In genomic region chr2L:19577187-19577765, dm6 we compare ENCODE assay signal across 1 fruit fly cellular context.
TF ChIP-seq lines count a peak whose summit lies in the region.

spi (minus strand) TSS chr2L:19577315.
msb1l (plus strand) TSS chr2L:19577701.

TF ChIP-seq in whole organism, embryonic, 481 proteins besides CTCF, POLR2A, EP300 and RAD21 (continued from another document and continues in another):
- TF ChIP-seq esg (GFP tag; conservative IDR thresholded peaks at IDR 0.05; lab: Robert Waterston, UW) (no peak), sens (GFP tag; lab: Kevin White, UChicago) (peak; percentile 82), Tbp (GFP tag; optimal IDR thresholded peaks at IDR 0.05; lab: Kevin White, UChicago) (no peak), Awh (GFP tag; IDR thresholded peaks at IDR 0.05; lab: Robert Waterston, UW) (no peak), CG10565 (GFP tag; optimal IDR thresholded peaks at IDR 0.05; lab: Kevin White, UChicago) (no peak), Fer1 (GFP tag; optimal IDR thresholded peaks at IDR 0.05; lab: Kevin White, UChicago) (no peak), Trl (optimal IDR thresholded peaks at IDR 0.05; lab: Kevin White, UChicago) (no peak), Trl (GFP tag; optimal IDR thresholded peaks at IDR 0.05; lab: Kevin White, UChicago) (no peak), mirr (GFP tag; optimal IDR thresholded peaks at IDR 0.05; lab: Kevin White, UChicago) (no peak), D19B (GFP tag; optimal IDR thresholded peaks at IDR 0.05; lab: Kevin White, UChicago) (peak; percentile 27), bab2 (GFP tag; optimal IDR thresholded peaks at IDR 0.05; lab: Kevin White, UChicago) (peak; percentile 17), sens-2 (GFP tag; IDR thresholded peaks at IDR 0.05; lab: Robert Waterston, UW) (no peak), sima (GFP tag; optimal IDR thresholded peaks at IDR 0.05; lab: Kevin White, UChicago) (no peak), CG2116 (GFP tag; optimal IDR thresholded peaks at IDR 0.05; lab: Kevin White, UChicago) (peak; percentile 42), CG17912 (GFP tag; optimal IDR thresholded peaks at IDR 0.05; lab: Kevin White, UChicago) (no peak), ttk (GFP tag; IDR thresholded peaks at IDR 0.05; lab: Robert Waterston, UW) (no peak), caup (GFP tag; optimal IDR thresholded peaks at IDR 0.05; lab: Kevin White, UChicago; ENCODE audit: severe bottlenecking) (peak; percentile 14), crc (GFP tag; optimal IDR thresholded peaks at IDR 0.05; lab: Kevin White, UChicago) (no peak), CG6813 (GFP tag; optimal IDR thresholded peaks at IDR 0.05; lab: Kevin White, UChicago) (no peak), ac (GFP tag; optimal IDR thresholded peaks at IDR 0.05; lab: Kevin White, UChicago) (no peak), Mad (GFP tag; optimal IDR thresholded peaks at IDR 0.05; lab: Kevin White, UChicago) (peak; percentile 6), CG13296 (GFP tag; optimal IDR thresholded peaks at IDR 0.05; lab: Kevin White, UChicago) (no peak), Hr39 (optimal IDR thresholded peaks at IDR 0.05; lab: Kevin White, UChicago) (no peak), toy (GFP tag; IDR thresholded peaks at IDR 0.05; lab: Robert Waterston, UW) (no peak), CG9215 (GFP tag; IDR thresholded peaks at IDR 0.05; lab: Robert Waterston, UW) (peak; percentile 57; the same call in 1 of the 2 replicates), vfl (GFP tag; optimal IDR thresholded peaks at IDR 0.05; lab: Kevin White, UChicago) (no peak), CG12219 (GFP tag; optimal IDR thresholded peaks at IDR 0.05; lab: Kevin White, UChicago) (no peak), CG3407 (GFP tag; optimal IDR thresholded peaks at IDR 0.05; lab: Kevin White, UChicago) (no peak), CG10321 (GFP tag; IDR thresholded peaks at IDR 0.05; lab: Robert Waterston, UW) (no peak), Dll (GFP tag; IDR thresholded peaks at IDR 0.05; lab: Robert Waterston, UW; ENCODE audit: partially characterized antibody) (peak; percentile 63; the same call in 3 of the 4 replicates), Hey (tag; optimal IDR thresholded peaks at IDR 0.05; lab: Kevin White, UChicago) (no peak), NK7.1 (GFP tag; optimal IDR thresholded peaks at IDR 0.05; lab: Kevin White, UChicago) (no peak), btn (GFP tag; optimal IDR thresholded peaks at IDR 0.05; lab: Kevin White, UChicago) (no peak), tna (GFP tag; IDR thresholded peaks at IDR 0.05; lab: Robert Waterston, UW; ENCODE audit: partially characterized antibody) (no peak), trem (tag; optimal IDR thresholded peaks at IDR 0.05; lab: Kevin White, UChicago) (peak; percentile 74), Nf-YB (GFP tag; optimal IDR thresholded peaks at IDR 0.05; lab: Kevin White, UChicago) (no peak), CG15601 (tag; optimal IDR thresholded peaks at IDR 0.05; lab: Kevin White, UChicago) (peak; percentile 42), amos (GFP tag; IDR thresholded peaks at IDR 0.05; lab: Robert Waterston, UW; ENCODE audit: partially characterized antibody) (peak; percentile 67), Dfd (GFP tag; optimal IDR thresholded peaks at IDR 0.05; lab: Kevin White, UChicago) (no peak), her (GFP tag; optimal IDR thresholded peaks at IDR 0.05; lab: Kevin White, UChicago) (no peak), bigmax (GFP tag; optimal IDR thresholded peaks at IDR 0.05; lab: Kevin White, UChicago) (no peak), Oaz (GFP tag; IDR thresholded peaks at IDR 0.05; lab: Robert Waterston, UW) (no peak), Lim3 (GFP tag; IDR thresholded peaks at IDR 0.05; lab: Robert Waterston, UW) (no peak), Gug (GFP tag; IDR thresholded peaks at IDR 0.05; lab: Robert Waterston, UW) (0 out of 4 replicates have a peak, but pooled peaks have one; percentile 4), CG10209 (GFP tag; optimal IDR thresholded peaks at IDR 0.05; lab: Kevin White, UChicago) (peak; percentile 33), CG16863 (GFP tag; optimal IDR thresholded peaks at IDR 0.05; lab: Kevin White, UChicago) (no peak), CG6854 (GFP tag; optimal IDR thresholded peaks at IDR 0.05; lab: Kevin White, UChicago) (no peak), wdn (GFP tag; IDR thresholded peaks at IDR 0.05; lab: Robert Waterston, UW) (no peak), zfh1 (GFP tag; IDR thresholded peaks at IDR 0.05; lab: Robert Waterston, UW) (no peak; the same call in 2 of the 3 replicates), Usf (GFP tag; optimal IDR thresholded peaks at IDR 0.05; lab: Kevin White, UChicago) (peak; percentile 27), CG34422 (GFP tag; IDR thresholded peaks at IDR 0.05; lab: Robert Waterston, UW) (no peak), chm (GFP tag; IDR thresholded peaks at IDR 0.05; lab: Robert Waterston, UW) (no peak), inv (GFP tag; IDR thresholded peaks at IDR 0.05; lab: Robert Waterston, UW; ENCODE audit: partially characterized antibody) (peak; percentile 56; the same call in 1 of the 2 replicates), CG15514 (GFP tag; optimal IDR thresholded peaks at IDR 0.05; lab: Kevin White, UChicago) (peak; percentile 84), CG4424 (GFP tag; optimal IDR thresholded peaks at IDR 0.05; lab: Kevin White, UChicago) (peak; percentile 65), oc (tag; optimal IDR thresholded peaks at IDR 0.05; lab: Kevin White, UChicago) (no peak), Optix (GFP tag; IDR thresholded peaks at IDR 0.05; lab: Robert Waterston, UW) (no peak), CG12942 (GFP tag; optimal IDR thresholded peaks at IDR 0.05; lab: Kevin White, UChicago) (peak; percentile 22), slbo (GFP tag; IDR thresholded peaks at IDR 0.05; lab: Robert Waterston, UW) (peak; percentile 77), psq (GFP tag; optimal IDR thresholded peaks at IDR 0.05; lab: Kevin White, UChicago) (no peak), MESR4 (GFP tag; optimal IDR thresholded peaks at IDR 0.05; lab: Kevin White, UChicago) (peak; percentile 71), stwl (tag; optimal IDR thresholded peaks at IDR 0.05; lab: Kevin White, UChicago) (peak; percentile 72), CG9876 (GFP tag; optimal IDR thresholded peaks at IDR 0.05; lab: Kevin White, UChicago) (no peak), CG8388 (GFP tag; optimal IDR thresholded peaks at IDR 0.05; lab: Kevin White, UChicago) (peak; percentile 8), lov (optimal IDR thresholded peaks at IDR 0.05; lab: Kevin White, UChicago) (no peak), lov (GFP tag; IDR thresholded peaks at IDR 0.05; lab: Robert Waterston, UW) (0 out of 3 replicates have a peak, but pooled peaks have one; percentile 37), salm (tag; optimal IDR thresholded peaks at IDR 0.05; lab: Kevin White, UChicago) (no peak), Hand (GFP tag; optimal IDR thresholded peaks at IDR 0.05; lab: Kevin White, UChicago) (no peak), nau (GFP tag; optimal IDR thresholded peaks at IDR 0.05; lab: Kevin White, UChicago) (no peak), dmrt11E (tag; optimal IDR thresholded peaks at IDR 0.05; lab: Kevin White, UChicago) (peak; percentile 63), CG14014 (GFP tag; IDR thresholded peaks at IDR 0.05; lab: Robert Waterston, UW) (no peak), CG9609 (GFP tag; optimal IDR thresholded peaks at IDR 0.05; lab: Kevin White, UChicago) (no peak), Drgx (GFP tag; IDR thresholded peaks at IDR 0.05; lab: Robert Waterston, UW) (no peak), ab (GFP tag; optimal IDR thresholded peaks at IDR 0.05; lab: Kevin White, UChicago) (no peak), NFAT (GFP tag; IDR thresholded peaks at IDR 0.05; lab: Robert Waterston, UW) (peak; percentile 10; the same call in 1 of the 2 replicates), CG17186 (GFP tag; optimal IDR thresholded peaks at IDR 0.05; lab: Kevin White, UChicago) (no peak), Dip2 (GFP tag; IDR thresholded peaks at IDR 0.05; lab: Robert Waterston, UW) (no peak), Meics (GFP tag; optimal IDR thresholded peaks at IDR 0.05; lab: Kevin White, UChicago) (peak; percentile 50), ATbp (GFP tag; optimal IDR thresholded peaks at IDR 0.05; lab: Kevin White, UChicago) (no peak), CG3065 (GFP tag; optimal IDR thresholded peaks at IDR 0.05; lab: Kevin White, UChicago) (no peak), tio (GFP tag; optimal IDR thresholded peaks at IDR 0.05; lab: Kevin White, UChicago) (no peak), Jarid2 (GFP tag; optimal IDR thresholded peaks at IDR 0.05; lab: Kevin White, UChicago) (no peak), Fer2 (tag; optimal IDR thresholded peaks at IDR 0.05; lab: Kevin White, UChicago) (peak; percentile 42), Atf-2 (GFP tag; optimal IDR thresholded peaks at IDR 0.05; lab: Kevin White, UChicago) (no peak), nmo (GFP tag; optimal IDR thresholded peaks at IDR 0.05; lab: Kevin White, UChicago) (peak; percentile 82), CG6254 (GFP tag; optimal IDR thresholded peaks at IDR 0.05; lab: Kevin White, UChicago) (no peak), CG34376 (GFP tag; optimal IDR thresholded peaks at IDR 0.05; lab: Kevin White, UChicago) (no peak), chif (GFP tag; optimal IDR thresholded peaks at IDR 0.05; lab: Kevin White, UChicago) (peak in 1 of 2 experiments; percentile 17), CG11398 (GFP tag; optimal IDR thresholded peaks at IDR 0.05; lab: Kevin White, UChicago) (no peak), Sry-β (GFP tag; optimal IDR thresholded peaks at IDR 0.05; lab: Kevin White, UChicago) (peak; percentile 87), E2f1 (GFP tag; IDR thresholded peaks at IDR 0.05; lab: Robert Waterston, UW) (no peak), kni (GFP tag; optimal IDR thresholded peaks at IDR 0.05; lab: Kevin White, UChicago) (no peak), ftz-f1 (GFP tag; optimal IDR thresholded peaks at IDR 0.05; lab: Kevin White, UChicago) (no peak), CG12104 (GFP tag; optimal IDR thresholded peaks at IDR 0.05; lab: Kevin White, UChicago) (peak; percentile 71), lmd (GFP tag; IDR thresholded peaks at IDR 0.05; lab: Robert Waterston, UW) (peak; percentile 41; the same call in 1 of the 2 replicates), H2.0 (GFP tag; IDR thresholded peaks at IDR 0.05; lab: Robert Waterston, UW) (no peak), PHDP (tag; optimal IDR thresholded peaks at IDR 0.05; lab: Kevin White, UChicago) (no peak), Mes4 (GFP tag; optimal IDR thresholded peaks at IDR 0.05; lab: Kevin White, UChicago) (no peak), CHES-1-like (GFP tag; optimal IDR thresholded peaks at IDR 0.05; lab: Kevin White, UChicago) (no peak), prd (optimal IDR thresholded peaks at IDR 0.05; lab: Kevin White, UChicago) (no peak), prd (GFP tag; IDR thresholded peaks at IDR 0.05; lab: Robert Waterston, UW) (no peak; the same call in 2 of the 3 replicates), jigr1 (GFP tag; IDR thresholded peaks at IDR 0.05; lab: Robert Waterston, UW) (peak; percentile 52; the same call in 1 of the 3 replicates), HLH4C (GFP tag; IDR thresholded peaks at IDR 0.05; lab: Robert Waterston, UW; ENCODE audit: partially characterized antibody) (peak; percentile 41; the same call in 1 of the 3 replicates), CG18619 (GFP tag; optimal IDR thresholded peaks at IDR 0.05; lab: Kevin White, UChicago) (peak; percentile 52), hkb (optimal IDR thresholded peaks at IDR 0.05; lab: Kevin White, UChicago) (peak; percentile 41), hkb (GFP tag; IDR thresholded peaks at IDR 0.05; lab: Robert Waterston, UW) (no peak), Vsx1 (GFP tag; optimal IDR thresholded peaks at IDR 0.05; lab: Kevin White, UChicago) (no peak), CG14965 (GFP tag; optimal IDR thresholded peaks at IDR 0.05; lab: Kevin White, UChicago; ENCODE audit: borderline replicate concordance) (no peak), disco-r (GFP tag; optimal IDR thresholded peaks at IDR 0.05; lab: Kevin White, UChicago) (no peak), CG7372 (GFP tag; IDR thresholded peaks at IDR 0.05; lab: Robert Waterston, UW) (no peak), CG17328 (GFP tag; IDR thresholded peaks at IDR 0.05; lab: Robert Waterston, UW) (0 out of 2 replicates have a peak, but pooled peaks have one; percentile 3), tin (GFP tag; optimal IDR thresholded peaks at IDR 0.05; lab: Kevin White, UChicago) (peak; percentile 63), jumu (GFP tag; optimal IDR thresholded peaks at IDR 0.05; lab: Kevin White, UChicago) (no peak), Neu2 (GFP tag; optimal IDR thresholded peaks at IDR 0.05; lab: Kevin White, UChicago; ENCODE audit: borderline replicate concordance) (no peak), unpg (GFP tag; optimal IDR thresholded peaks at IDR 0.05; lab: Kevin White, UChicago) (no peak), CG43689 (GFP tag; IDR thresholded peaks at IDR 0.05; lab: Robert Waterston, UW) (no peak), NfI (GFP tag; optimal IDR thresholded peaks at IDR 0.05; lab: Kevin White, UChicago) (peak; percentile 56), CG1233 (GFP tag; optimal IDR thresholded peaks at IDR 0.05; lab: Kevin White, UChicago) (no peak), tll (GFP tag; optimal IDR thresholded peaks at IDR 0.05; lab: Kevin White, UChicago) (peak in 1 of 2 experiments; percentile 8), CG7745 (tag; optimal IDR thresholded peaks at IDR 0.05; lab: Kevin White, UChicago) (no peak), CG9932 (GFP tag; IDR thresholded peaks at IDR 0.05; lab: Robert Waterston, UW) (peak; percentile 81), slou (GFP tag; optimal IDR thresholded peaks at IDR 0.05; lab: Kevin White, UChicago) (peak; percentile 45), repo (GFP tag; optimal IDR thresholded peaks at IDR 0.05; lab: Kevin White, UChicago) (no peak), CG42726 (GFP tag; IDR thresholded peaks at IDR 0.05; lab: Robert Waterston, UW; ENCODE audit: partially characterized antibody) (no peak), CG31441 (GFP tag; IDR thresholded peaks at IDR 0.05; lab: Robert Waterston, UW) (peak; percentile 57; the same call in 1 of the 2 replicates), fd102C (GFP tag; optimal IDR thresholded peaks at IDR 0.05; lab: Kevin White, UChicago) (no peak), bsh (GFP tag; optimal IDR thresholded peaks at IDR 0.05; lab: Kevin White, UChicago) (peak in 1 of 2 experiments; percentile 15), sd (tag; optimal IDR thresholded peaks at IDR 0.05; lab: Kevin White, UChicago) (no peak), Scr (GFP tag; IDR thresholded peaks at IDR 0.05; lab: Robert Waterston, UW; ENCODE audit: partially characterized antibody) (peak; percentile 63), Eip74EF (GFP tag; optimal IDR thresholded peaks at IDR 0.05; lab: Kevin White, UChicago) (no peak), CG4707 (GFP tag; optimal IDR thresholded peaks at IDR 0.05; lab: Kevin White, UChicago) (no peak), Atf6 (GFP tag; IDR thresholded peaks at IDR 0.05; lab: Robert Waterston, UW) (peak; percentile 43; the same call in 1 of the 2 replicates), sim (GFP tag; IDR thresholded peaks at IDR 0.05; lab: Robert Waterston, UW) (no peak), CG17612 (GFP tag; IDR thresholded peaks at IDR 0.05; lab: Robert Waterston, UW) (no peak)
